Worm (Caenorhabditis elegans): ENCODE measurements around the gene stdh-1.

Gene stdh-1

ce11 chrV:13926398-13926797, 20.1 kb downstream of the stdh-1 start, which contains the start of gene srxa-12:
Gene srxa-12 (plus strand): TSS chrV:13926698.
- no peak for TF ChIP-seq unc-62 (GFP tag; optimal IDR thresholded peaks at IDR 0.05)

- TF ChIP-seq unc-62 (GFP tag; optimal IDR thresholded peaks at IDR 0.05) = no peak
Measured at ce11 chrV:13929503-13929902, 23.2 kb downstream of the stdh-1 start, which contains the start of gene srxa-13. Gene srxa-13 (plus strand): TSS chrV:13929803.

- no peak for TF ChIP-seq unc-62 (GFP tag; optimal IDR thresholded peaks at IDR 0.05)
Measured at ce11 chrV:13931225-13931624, 24.9 kb downstream of the stdh-1 start, which contains the start of gene C06B3.16. Gene C06B3.16 (plus strand): TSS chrV:13931525.

- no peak for TF ChIP-seq unc-62 (GFP tag; optimal IDR thresholded peaks at IDR 0.05)
Measured at ce11 chrV:13931952-13932351, 25.7 kb downstream of the stdh-1 start.

- no peak for TF ChIP-seq unc-62 (GFP tag; optimal IDR thresholded peaks at IDR 0.05)
Measured at ce11 chrV:13934545-13934944, 28.3 kb downstream of the stdh-1 start, which contains the start of gene R10D12.1. Gene R10D12.1 (minus strand): TSS chrV:13934645.

- TF ChIP-seq unc-62 (GFP tag; optimal IDR thresholded peaks at IDR 0.05) = no peak
Measured at ce11 chrV:13935423-13935822, 29.1 kb downstream of the stdh-1 start.

- no peak for TF ChIP-seq unc-62 (GFP tag; optimal IDR thresholded peaks at IDR 0.05)
Measured at ce11 chrV:13936052-13936451, 29.8 kb downstream of the stdh-1 start.

ce11 chrV:13936850-13937249, 30.6 kb downstream of the stdh-1 start, which contains the start of gene srw-145:
Gene srw-145 (plus strand): TSS chrV:13937150.
- TF ChIP-seq unc-62 (GFP tag; optimal IDR thresholded peaks at IDR 0.05) = no peak

- TF ChIP-seq unc-62 (GFP tag; optimal IDR thresholded peaks at IDR 0.05) = no peak
Measured at ce11 chrV:13942082-13942481, 35.8 kb downstream of the stdh-1 start, which contains the start of gene dpr-1. Gene dpr-1 (minus strand): TSS chrV:13942182.

- no peak for TF ChIP-seq unc-62 (GFP tag; optimal IDR thresholded peaks at IDR 0.05)
Measured at ce11 chrV:13946385-13947019, 40.2 kb downstream of the stdh-1 start, which contains the start of the genes srx-10 and clec-226. Gene srx-10 (minus strand): TSS chrV:13946485. Gene clec-226 (plus strand): TSS chrV:13946969.

ce11 chrV:13949010-13949409, 42.7 kb downstream of the stdh-1 start, which contains the start of gene R10D12.6:
Gene R10D12.6 (plus strand): TSS chrV:13949310.
- no peak for TF ChIP-seq unc-62 (GFP tag; optimal IDR thresholded peaks at IDR 0.05)

ce11 chrV:13949752-13950151, 43.5 kb downstream of the stdh-1 start, which contains the start of gene R10D12.7:
Gene R10D12.7 (plus strand): TSS chrV:13950052.
- TF ChIP-seq unc-62 (GFP tag; optimal IDR thresholded peaks at IDR 0.05) = no peak

- no peak for TF ChIP-seq unc-62 (GFP tag; optimal IDR thresholded peaks at IDR 0.05)
Measured at ce11 chrV:13953191-13953590, 46.9 kb downstream of the stdh-1 start, which contains the start of gene R10D12.8. Gene R10D12.8 (minus strand): TSS chrV:13953291.

- TF ChIP-seq unc-62 (GFP tag; optimal IDR thresholded peaks at IDR 0.05) = no peak
Measured at ce11 chrV:13954056-13954455, 47.8 kb downstream of the stdh-1 start, which contains the start of gene swt-6. Gene swt-6 (plus strand): TSS chrV:13954356.

- TF ChIP-seq unc-62 (GFP tag; optimal IDR thresholded peaks at IDR 0.05) = no peak
Measured at ce11 chrV:13955370-13956089, 49.2 kb downstream of the stdh-1 start.
